Worm (Caenorhabditis elegans) whole organism, L4 larva: Measurements from ENCODE around the gene hrg-4.

ENCODE experiments used
- F26F4.8 ChIP-seq: fragments of 200-800 bp; sonication (Bioruptor generic); conservative IDR thresholded peaks from 2 replicates; pipeline ENCODE4 v1.3.6; 2022; ENCODE audit warnings: missing genetic modification characterization, missing compliant biosample characterization
- F49E8.2 ChIP-seq: sonication (generic microtip); optimal IDR thresholded peaks from 2 replicates; lab custom pipeline; 2016; ENCODE audit warnings: missing compliant biosample characterization, mild to moderate bottlenecking, missing genetic modification characterization, borderline replicate concordance
- T20F7.1 ChIP-seq: fragments of 200-800 bp; sonication (Bioruptor generic); optimal IDR thresholded peaks from 2 replicates; lab custom pipeline; 2018; ENCODE audit warnings: mild to moderate bottlenecking, missing genetic modification characterization, missing compliant biosample characterization
- ama-1 ChIP-seq: fragments of 150-350 bp; optimal IDR thresholded peaks from 2 replicates; lab custom pipeline; 2014; ENCODE audit warnings: inconsistent platforms, mixed read lengths
- arid-1 ChIP-seq: fragments of 200-800 bp; sonication (Bioruptor generic); conservative IDR thresholded peaks from 2 replicates; pipeline ENCODE4 v1.3.6; 2022; ENCODE audit warnings: missing genetic modification reagents, missing genetic modification characterization, missing compliant biosample characterization
- ceh-44 ChIP-seq: fragments of 200-800 bp; sonication (Bioruptor generic); IDR thresholded peaks from 2 replicates; pipeline ENCODE4 v1.3.6; 2022; ENCODE audit warnings: missing genetic modification reagents, missing genetic modification characterization, missing compliant biosample characterization
- ceh-62 ChIP-seq: sonication (generic microtip); optimal IDR thresholded peaks from 2 replicates; lab custom pipeline; 2017; ENCODE audit warnings: missing biosample characterization, missing genetic modification characterization
- ces-1 ChIP-seq: fragments of 150-350 bp; sonication (generic microtip); optimal IDR thresholded peaks from 4 replicates; lab custom pipeline; 2014; ENCODE audit warnings: missing biosample characterization, missing genetic modification reagents, missing genetic modification characterization
- ctbp-1 ChIP-seq: fragments of 200-800 bp; sonication (Bioruptor generic); IDR thresholded peaks from 2 replicates; pipeline ENCODE4 v1.3.6; 2022; ENCODE audit warnings: missing genetic modification reagents, missing genetic modification characterization, missing compliant biosample characterization
- daf-12 ChIP-seq: fragments of 150-350 bp; optimal IDR thresholded peaks from 2 replicates; lab custom pipeline; 2014; ENCODE audit warnings: missing biosample characterization, missing genetic modification reagents, missing genetic modification characterization
- daf-16 ChIP-seq, 3 experiments: sonication (generic microtip); optimal IDR thresholded peaks; 2 replicates each; lab custom pipeline; 2016 to 2017; ENCODE audit warnings: missing genetic modification characterization in 3 of 3, missing genetic modification reagents in 3 of 3, mild to moderate bottlenecking in 2 of 3, missing compliant biosample characterization in 2 of 3, missing biosample characterization in 1 of 3, moderate library complexity in 1 of 3
- daf-19 ChIP-seq: fragments of 200-800 bp; sonication (Bioruptor generic); conservative IDR thresholded peaks from 2 replicates; pipeline ENCODE4 v1.3.6; 2022; ENCODE audit warnings: missing genetic modification characterization, missing compliant biosample characterization
- dmd-6 ChIP-seq: fragments of 200-800 bp; sonication (Bioruptor generic); IDR thresholded peaks from 2 replicates; pipeline ENCODE4 v1.3.6; 2022; ENCODE audit warnings: missing genetic modification reagents, missing genetic modification characterization, missing compliant biosample characterization
- dpl-1 ChIP-seq: fragments of 150-350 bp; optimal IDR thresholded peaks from 2 replicates; lab custom pipeline; 2014; ENCODE audit warnings: missing biosample characterization, missing genetic modification reagents, missing genetic modification characterization
- duxl-1 ChIP-seq: sonication (generic microtip); optimal IDR thresholded peaks from 2 replicates; lab custom pipeline; 2016; ENCODE audit warnings: mild to moderate bottlenecking, missing genetic modification characterization, moderate library complexity, missing compliant biosample characterization; ENCODE audit not compliant: poor library complexity
- fkh-10 ChIP-seq: fragments of 150-350 bp; optimal IDR thresholded peaks from 2 replicates; lab custom pipeline; 2014; ENCODE audit warnings: missing biosample characterization, missing genetic modification reagents, missing genetic modification characterization
- fos-1 ChIP-seq: fragments of 150-350 bp; optimal IDR thresholded peaks from 2 replicates; lab custom pipeline; 2014; ENCODE audit warnings: missing biosample characterization, missing genetic modification characterization
- hif-1 ChIP-seq, 2 experiments: sonication (generic microtip); optimal IDR thresholded peaks; 2 replicates each; lab custom pipeline; 2016 to 2017; ENCODE audit warnings: missing compliant biosample characterization in 2 of 2, missing genetic modification characterization in 2 of 2, missing genetic modification reagents in 2 of 2, missing genotype in 2 of 2, mild to moderate bottlenecking in 1 of 2
- hlh-30 ChIP-seq: sonication (generic microtip); optimal IDR thresholded peaks from 2 replicates; lab custom pipeline; 2017; ENCODE audit warnings: antibody characterized with exemption, mild to moderate bottlenecking, missing genetic modification characterization, missing compliant biosample characterization; ENCODE audit not compliant: insufficient read depth
- jun-1 ChIP-seq: fragments of 150-350 bp; optimal IDR thresholded peaks from 2 replicates; lab custom pipeline; 2014; ENCODE audit warnings: missing biosample characterization, missing genetic modification reagents, missing genetic modification characterization
- lim-7 ChIP-seq: fragments of 200-800 bp; sonication (Bioruptor generic); IDR thresholded peaks from 2 replicates; pipeline ENCODE4 v1.3.6; 2022; ENCODE audit warnings: missing genetic modification characterization, missing compliant biosample characterization
- lin-1 ChIP-seq: fragments of 200-800 bp; sonication (Bioruptor generic); IDR thresholded peaks from 2 replicates; pipeline ENCODE4 v1.3.6; 2022; ENCODE audit warnings: missing genetic modification reagents, missing genetic modification characterization, missing compliant biosample characterization
- lin-13 ChIP-seq: fragments of 150-350 bp; optimal IDR thresholded peaks from 2 replicates; lab custom pipeline; 2014; ENCODE audit warnings: missing biosample characterization, missing genetic modification reagents, missing genetic modification characterization
- lin-38 ChIP-seq: fragments of 200-800 bp; sonication (Bioruptor generic); IDR thresholded peaks from 2 replicates; pipeline ENCODE4 v1.3.6; 2022; ENCODE audit warnings: missing genetic modification reagents, missing genetic modification characterization, missing compliant biosample characterization
- lin-39 ChIP-seq: fragments of 150-350 bp; optimal IDR thresholded peaks from 2 replicates; lab custom pipeline; 2014; ENCODE audit warnings: missing biosample characterization, missing genetic modification reagents, missing genetic modification characterization
- lir-3 ChIP-seq: sonication (generic microtip); optimal IDR thresholded peaks from 2 replicates; lab custom pipeline; 2016; ENCODE audit warnings: mild to moderate bottlenecking, missing genetic modification characterization, missing compliant biosample characterization
- madf-5 ChIP-seq, 2 experiments: fragments of 200-800 bp; sonication (Bioruptor generic); IDR thresholded peaks; 2 replicates each; pipeline ENCODE4 v1.3.6; 2022; ENCODE audit warnings: missing compliant biosample characterization in 2 of 2, missing genetic modification characterization in 2 of 2
- mep-1 ChIP-seq: fragments of 150-350 bp; sonication (generic microtip); optimal IDR thresholded peaks from 3 replicates; lab custom pipeline; 2014; ENCODE audit warnings: missing biosample characterization, missing genetic modification characterization
- mes-2 ChIP-seq: sonication (generic microtip); optimal IDR thresholded peaks from 2 replicates; lab custom pipeline; 2016; ENCODE audit warnings: missing genotype, mild to moderate bottlenecking, missing genetic modification characterization, missing compliant biosample characterization; ENCODE audit not compliant: poor library complexity, severe bottlenecking
- mxl-2 ChIP-seq: fragments of 200-800 bp; sonication (Bioruptor generic); conservative IDR thresholded peaks from 2 replicates; pipeline ENCODE4 v1.3.6; 2022; ENCODE audit warnings: missing genetic modification reagents, missing genetic modification characterization, missing compliant biosample characterization
- mxl-3 ChIP-seq: fragments of 200-800 bp; sonication (Bioruptor generic); optimal IDR thresholded peaks from 2 replicates; lab custom pipeline; 2018; ENCODE audit warnings: mild to moderate bottlenecking, missing genetic modification characterization, missing compliant biosample characterization
- nhr-10 ChIP-seq: fragments of 150-350 bp; optimal IDR thresholded peaks from 2 replicates; lab custom pipeline; 2014; ENCODE audit warnings: missing biosample characterization, missing genetic modification characterization
- nhr-102 ChIP-seq: sonication (generic microtip); optimal IDR thresholded peaks from 2 replicates; lab custom pipeline; 2016; ENCODE audit warnings: mild to moderate bottlenecking, missing genetic modification characterization, moderate library complexity, missing compliant biosample characterization
- nhr-237 ChIP-seq: sonication (generic microtip); optimal IDR thresholded peaks from 2 replicates; lab custom pipeline; 2017; ENCODE audit warnings: missing biosample characterization, missing genetic modification characterization
- nhr-41 ChIP-seq: fragments of 200-800 bp; sonication (Bioruptor generic); IDR thresholded peaks from 2 replicates; pipeline ENCODE4 v1.3.6; 2022; ENCODE audit warnings: missing genetic modification reagents, missing genetic modification characterization, missing compliant biosample characterization
- nhr-48 ChIP-seq: sonication (generic microtip); optimal IDR thresholded peaks from 2 replicates; lab custom pipeline; 2016; ENCODE audit warnings: mild to moderate bottlenecking, missing genetic modification characterization, missing compliant biosample characterization
- nhr-76 ChIP-seq: fragments of 150-350 bp; optimal IDR thresholded peaks from 2 replicates; lab custom pipeline; 2014; ENCODE audit warnings: missing biosample characterization, missing genetic modification characterization
- nhr-77 ChIP-seq: fragments of 150-350 bp; optimal IDR thresholded peaks from 2 replicates; lab custom pipeline; 2014; ENCODE audit warnings: missing biosample characterization, missing genetic modification characterization
- set-16 ChIP-seq: fragments of 200-800 bp; sonication (Bioruptor generic); IDR thresholded peaks from 2 replicates; pipeline ENCODE4 v1.3.6; 2022; ENCODE audit warnings: missing genetic modification reagents, missing genetic modification characterization, missing compliant biosample characterization
- skn-1 ChIP-seq: fragments of 150-350 bp; optimal IDR thresholded peaks from 2 replicates; lab custom pipeline; 2014; ENCODE audit warnings: missing biosample characterization, missing genetic modification characterization
- spr-3 ChIP-seq: fragments of 200-800 bp; sonication (Bioruptor generic); optimal IDR thresholded peaks from 2 replicates; lab custom pipeline; 2018; ENCODE audit warnings: mild to moderate bottlenecking, missing genetic modification characterization, missing compliant biosample characterization
- tra-1 ChIP-seq: fragments of 200-800 bp; sonication (Bioruptor generic); IDR thresholded peaks from 2 replicates; pipeline ENCODE4 v1.3.6; 2022; ENCODE audit warnings: missing genetic modification reagents, missing genetic modification characterization, missing compliant biosample characterization
- unc-130 ChIP-seq: sonication (generic microtip); optimal IDR thresholded peaks from 2 replicates; lab custom pipeline; 2016; ENCODE audit warnings: missing genetic modification reagents, missing genetic modification characterization, missing compliant biosample characterization
- unc-62 ChIP-seq, 3 experiments: fragments of 150-350 bp in 1 of 3; sonication (generic microtip); optimal IDR thresholded peaks in 2 of 3; peaks in 1 of 3; 1 replicate in 1 of 3; 2 replicates in 2 of 3; lab custom pipeline; 2014 to 2017; ENCODE audit warnings: missing biosample characterization in 3 of 3, missing genetic modification characterization in 3 of 3, missing genetic modification reagents in 3 of 3, missing genotype in 1 of 3
- zfp-3 ChIP-seq: fragments of 200-800 bp; sonication (Bioruptor generic); conservative IDR thresholded peaks from 2 replicates; pipeline ENCODE4 v1.3.6; 2022; ENCODE audit warnings: missing genetic modification reagents, missing genetic modification characterization, missing compliant biosample characterization
- zip-2 ChIP-seq: fragments of 150-350 bp; optimal IDR thresholded peaks from 2 replicates; lab custom pipeline; 2014; ENCODE audit warnings: missing biosample characterization, missing genetic modification characterization
- ztf-11 ChIP-seq: fragments of 150-350 bp; optimal IDR thresholded peaks from 2 replicates; lab custom pipeline; 2014; ENCODE audit warnings: missing biosample characterization, missing genetic modification characterization

hrg-4 gene

ce11 chrIV:11027560-11027959 is 3.2 kb downstream of the hrg-4 start (continued):
- TF ChIP-seq daf-12 (tag; lab: Kevin White, UChicago): no peak
- TF ChIP-seq mxl-2 (GFP tag; lab: Robert Waterston, UW): no peak
- TF ChIP-seq nhr-41 (GFP tag; lab: Robert Waterston, UW): no peak
- no peak for TF ChIP-seq ceh-62 (tag; lab: Kevin White, UChicago)
- TF ChIP-seq nhr-76 (tag; lab: Kevin White, UChicago): no peak
- no peak for TF ChIP-seq ctbp-1 (GFP tag; lab: Robert Waterston, UW)
- no peak for TF ChIP-seq nhr-77
- TF ChIP-seq daf-16 (GFP tag; optimal IDR thresholded peaks at IDR 0.05; lab: Kevin White, UChicago): peak; percentile 53 to 55
- TF ChIP-seq daf-16 (tag; optimal IDR thresholded peaks at IDR 0.05; lab: Kevin White, UChicago): peak; percentile 85
- TF ChIP-seq unc-130: no peak
- TF ChIP-seq madf-5 (GFP tag; IDR thresholded peaks at IDR 0.05; lab: Robert Waterston, UW): no peak
- peak; percentile 66; the same call in 1 of the 2 replicates for TF ChIP-seq lin-1 (GFP tag; lab: Robert Waterston, UW)
- peak; percentile 72 for TF ChIP-seq nhr-48 (tag; lab: Kevin White, UChicago)
- TF ChIP-seq duxl-1 (tag; lab: Kevin White, UChicago): peak; percentile 20
- TF ChIP-seq nhr-102 (tag; lab: Kevin White, UChicago): peak; percentile 55
- TF ChIP-seq mep-1: peak; percentile 92
- peak; percentile 12 for TF ChIP-seq fkh-10
- no peak for TF ChIP-seq zfp-3 (GFP tag; lab: Robert Waterston, UW)
- TF ChIP-seq ztf-11 (tag; lab: Kevin White, UChicago): no peak
- peak; percentile 88 for TF ChIP-seq dmd-6 (GFP tag; lab: Robert Waterston, UW)
- TF ChIP-seq tra-1: 0 out of 2 replicates have a peak, but pooled peaks have one; percentile 39
- TF ChIP-seq lim-7: no peak
- TF ChIP-seq mxl-3 (GFP tag; lab: Kevin White, UChicago): peak; percentile 48
- peak; percentile 71 for TF ChIP-seq hlh-30 (tag; lab: Kevin White, UChicago)
- no peak for TF ChIP-seq set-16
- no peak for TF ChIP-seq skn-1
- TF ChIP-seq zip-2 (tag; lab: Kevin White, UChicago): no peak
- no peak for TF ChIP-seq spr-3 (GFP tag; lab: Kevin White, UChicago)
- no peak for TF ChIP-seq ceh-44 (GFP tag; lab: Robert Waterston, UW)
- peak; percentile 69 for TF ChIP-seq lin-13 (GFP tag; lab: Kevin White, UChicago)
- peak; percentile 56 for TF ChIP-seq dpl-1
- no peak for TF ChIP-seq F49E8.2 (tag; lab: Kevin White, UChicago)
- TF ChIP-seq nhr-10: no peak
- 0 out of 2 replicates have a peak, but pooled peaks have one; percentile 32 for TF ChIP-seq arid-1 (GFP tag; lab: Robert Waterston, UW)
- peak; percentile 52 for TF ChIP-seq lin-38 (GFP tag; lab: Robert Waterston, UW)
- peak; percentile 76 for TF ChIP-seq mes-2 (tag; lab: Kevin White, UChicago)
- TF ChIP-seq ama-1 (lab: Kevin White, UChicago): peak; percentile 71
- no peak for TF ChIP-seq fos-1 (tag; lab: Kevin White, UChicago)
- TF ChIP-seq daf-19 (GFP tag; lab: Robert Waterston, UW): no peak
- no peak for TF ChIP-seq lir-3 (tag; lab: Kevin White, UChicago)
- TF ChIP-seq lin-39: no peak
- TF ChIP-seq hif-1 (tag; optimal IDR thresholded peaks at IDR 0.05; lab: Kevin White, UChicago): peak in 1 of 2 experiments; percentile 23
- TF ChIP-seq F26F4.8 (GFP tag; lab: Robert Waterston, UW): no peak
- peak in 1 of 2 experiments; percentile 100 for TF ChIP-seq unc-62 (GFP tag; optimal IDR thresholded peaks at IDR 0.05 in 1 of 2; lab: Kevin White, UChicago)
- no peak for TF ChIP-seq unc-62 (tag; optimal IDR thresholded peaks at IDR 0.05; lab: Kevin White, UChicago)
- TF ChIP-seq jun-1 (tag; lab: Kevin White, UChicago): peak; percentile 23
- no peak for TF ChIP-seq ces-1
- TF ChIP-seq T20F7.1: peak; percentile 71
- TF ChIP-seq nhr-237: no peak
- TF ChIP-seq, all 104 proteins: peak for 42
